Fruit fly (Drosophila melanogaster): Measurements from ENCODE around the gene Sirt7.
A peak's percentile ranks its signal among the peaks of the same experiment; 100 is the strongest.

Gene Sirt7

dm6 chr3R:29033909-29034629 lies 21.7 kb upstream of the Sirt7 start, which contains the start of the genes beta4GalNAcTB and Cpsf100:
TSS of gene beta4GalNAcTB (minus strand) at chr3R:29034008.
TSS of gene Cpsf100 (plus strand) at chr3R:29034573.
- TF ChIP-seq Mnt (GFP tag; optimal IDR thresholded peaks at IDR 0.05) (peak; percentile 47), CG1620 (GFP tag; optimal IDR thresholded peaks at IDR 0.05) (peak; percentile 76), pad (GFP tag; optimal IDR thresholded peaks at IDR 0.05) (peak; percentile 69), Hr96 (GFP tag; optimal IDR thresholded peaks at IDR 0.05) (peak; percentile 62), bab1 (GFP tag; optimal IDR thresholded peaks at IDR 0.05) (peak; percentile 56), Crg-1 (GFP tag; optimal IDR thresholded peaks at IDR 0.05) (peak; percentile 66), tj (GFP tag; optimal IDR thresholded peaks at IDR 0.05) (peak; percentile 59), CG33017 (tag; optimal IDR thresholded peaks at IDR 0.05) (no peak), CG14711 (tag; optimal IDR thresholded peaks at IDR 0.05) (peak; percentile 63), ovo (GFP tag; optimal IDR thresholded peaks at IDR 0.05) (peak; percentile 62), kay (GFP tag; ENCODE audit: borderline replicate concordance) (no peak), CG5204 (GFP tag; optimal IDR thresholded peaks at IDR 0.05) (peak; percentile 80), toe (GFP tag; optimal IDR thresholded peaks at IDR 0.05) (peak; percentile 77), cic (GFP tag; optimal IDR thresholded peaks at IDR 0.05) (peak; percentile 5), Clk (GFP tag; optimal IDR thresholded peaks at IDR 0.05) (peak; percentile 60), CG7101 (tag; optimal IDR thresholded peaks at IDR 0.05) (peak; percentile 71), CG11617 (GFP tag; optimal IDR thresholded peaks at IDR 0.05) (peak; percentile 87), CG7045 (GFP tag; optimal IDR thresholded peaks at IDR 0.05) (peak; percentile 63), cnc (optimal IDR thresholded peaks at IDR 0.05) (no peak), CG12768 (GFP tag; optimal IDR thresholded peaks at IDR 0.05) (peak; percentile 83)

- TF ChIP-seq CG11617 (GFP tag; optimal IDR thresholded peaks at IDR 0.05) = peak; percentile 10
- peak; percentile 70 for TF ChIP-seq CG5204 (GFP tag; optimal IDR thresholded peaks at IDR 0.05)
- peak; percentile 65 for TF ChIP-seq Clk (GFP tag; optimal IDR thresholded peaks at IDR 0.05)
- peak; percentile 37 for TF ChIP-seq CG33017 (tag; optimal IDR thresholded peaks at IDR 0.05)
- TF ChIP-seq cnc (optimal IDR thresholded peaks at IDR 0.05) = no peak
- TF ChIP-seq CG12768 (GFP tag; optimal IDR thresholded peaks at IDR 0.05) = peak; percentile 79
- TF ChIP-seq bab1 (GFP tag; optimal IDR thresholded peaks at IDR 0.05) = peak; percentile 66
- no peak for TF ChIP-seq tj (GFP tag; optimal IDR thresholded peaks at IDR 0.05)
- TF ChIP-seq Crg-1 (GFP tag; optimal IDR thresholded peaks at IDR 0.05) = peak; percentile 87
- TF ChIP-seq pad (GFP tag; optimal IDR thresholded peaks at IDR 0.05) = peak; percentile 80
- peak; percentile 81 for TF ChIP-seq Mnt (GFP tag; optimal IDR thresholded peaks at IDR 0.05)
- peak; percentile 35 for TF ChIP-seq cic (GFP tag; optimal IDR thresholded peaks at IDR 0.05)
- peak; percentile 63 for TF ChIP-seq ovo (GFP tag; optimal IDR thresholded peaks at IDR 0.05)
- TF ChIP-seq CG7101 (tag; optimal IDR thresholded peaks at IDR 0.05) = peak; percentile 82
- peak; percentile 62 for TF ChIP-seq CG14711 (tag; optimal IDR thresholded peaks at IDR 0.05)
- TF ChIP-seq toe (GFP tag; optimal IDR thresholded peaks at IDR 0.05) = peak; percentile 65
- TF ChIP-seq Hr96 (GFP tag; optimal IDR thresholded peaks at IDR 0.05) = peak; percentile 67
- peak; percentile 90 for TF ChIP-seq CG1620 (GFP tag; optimal IDR thresholded peaks at IDR 0.05)
- TF ChIP-seq kay (GFP tag; ENCODE audit: borderline replicate concordance) = no peak
- peak; percentile 47 for TF ChIP-seq CG7045 (GFP tag; optimal IDR thresholded peaks at IDR 0.05)
These were observed 16.7 kb upstream of the Sirt7 start, which contains the start of the genes Slu7 and Pkc98E for dm6 chr3R:29038960-29039581. TSS of gene Slu7 (minus strand) at chr3R:29039071. TSS of gene Pkc98E (plus strand) at chr3R:29039156.

DNA sequence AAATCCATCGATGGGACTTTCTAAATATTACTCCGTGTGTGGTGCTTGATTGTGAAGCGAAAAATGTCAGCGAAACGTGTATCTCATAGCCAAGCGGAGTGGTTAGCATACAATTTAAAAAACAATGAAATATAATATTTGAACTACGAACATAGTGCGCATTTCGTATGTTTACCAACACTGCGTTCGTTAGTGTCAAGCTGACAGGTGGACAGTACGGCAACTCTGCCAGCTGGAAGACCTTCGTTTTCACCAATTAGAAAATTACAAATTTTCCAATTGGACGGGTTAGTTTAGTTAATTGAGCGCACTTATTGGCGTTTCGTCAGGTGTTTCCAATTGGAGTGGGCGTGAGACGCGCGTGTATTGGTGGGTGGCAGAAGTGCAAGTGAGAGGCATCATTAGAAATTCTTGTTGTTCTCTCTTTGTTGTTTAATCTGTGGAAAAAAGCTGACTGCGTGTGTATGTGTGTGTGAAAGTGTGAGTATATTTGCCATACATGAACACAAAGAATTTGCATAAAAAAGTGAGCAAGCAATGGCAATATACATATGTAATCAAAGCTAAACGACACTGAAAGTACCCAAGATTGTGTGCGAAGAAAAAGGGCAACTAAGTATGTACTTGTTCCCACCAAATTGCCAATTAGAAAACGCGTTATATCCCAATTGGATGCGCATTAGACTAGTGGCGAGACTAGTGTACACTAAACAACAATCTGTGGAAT lies 15.9 kb upstream of the Sirt7 start:
- peak; percentile 39 for TF ChIP-seq CG11617 (GFP tag; optimal IDR thresholded peaks at IDR 0.05)
- no peak for TF ChIP-seq bab1 (GFP tag; optimal IDR thresholded peaks at IDR 0.05)
- no peak for TF ChIP-seq Hr96 (GFP tag; optimal IDR thresholded peaks at IDR 0.05)
- TF ChIP-seq kay (GFP tag; ENCODE audit: borderline replicate concordance) = no peak
- no peak for TF ChIP-seq Clk (GFP tag; optimal IDR thresholded peaks at IDR 0.05)
- TF ChIP-seq CG33017 (tag; optimal IDR thresholded peaks at IDR 0.05) = no peak
- TF ChIP-seq CG7045 (GFP tag; optimal IDR thresholded peaks at IDR 0.05) = peak; percentile 19
- peak; percentile 71 for TF ChIP-seq Crg-1 (GFP tag; optimal IDR thresholded peaks at IDR 0.05)
- TF ChIP-seq CG1620 (GFP tag; optimal IDR thresholded peaks at IDR 0.05) = peak; percentile 61
- peak; percentile 35 for TF ChIP-seq pad (GFP tag; optimal IDR thresholded peaks at IDR 0.05)
- TF ChIP-seq Mnt (GFP tag; optimal IDR thresholded peaks at IDR 0.05) = peak; percentile 47
- no peak for TF ChIP-seq CG7101 (tag; optimal IDR thresholded peaks at IDR 0.05)
- TF ChIP-seq ovo (GFP tag; optimal IDR thresholded peaks at IDR 0.05) = peak; percentile 4
- TF ChIP-seq CG12768 (GFP tag; optimal IDR thresholded peaks at IDR 0.05) = no peak
- TF ChIP-seq cic (GFP tag; optimal IDR thresholded peaks at IDR 0.05) = peak; percentile 21
- TF ChIP-seq tj (GFP tag; optimal IDR thresholded peaks at IDR 0.05) = peak; percentile 12
- TF ChIP-seq CG14711 (tag; optimal IDR thresholded peaks at IDR 0.05) = peak; percentile 30

DNA sequence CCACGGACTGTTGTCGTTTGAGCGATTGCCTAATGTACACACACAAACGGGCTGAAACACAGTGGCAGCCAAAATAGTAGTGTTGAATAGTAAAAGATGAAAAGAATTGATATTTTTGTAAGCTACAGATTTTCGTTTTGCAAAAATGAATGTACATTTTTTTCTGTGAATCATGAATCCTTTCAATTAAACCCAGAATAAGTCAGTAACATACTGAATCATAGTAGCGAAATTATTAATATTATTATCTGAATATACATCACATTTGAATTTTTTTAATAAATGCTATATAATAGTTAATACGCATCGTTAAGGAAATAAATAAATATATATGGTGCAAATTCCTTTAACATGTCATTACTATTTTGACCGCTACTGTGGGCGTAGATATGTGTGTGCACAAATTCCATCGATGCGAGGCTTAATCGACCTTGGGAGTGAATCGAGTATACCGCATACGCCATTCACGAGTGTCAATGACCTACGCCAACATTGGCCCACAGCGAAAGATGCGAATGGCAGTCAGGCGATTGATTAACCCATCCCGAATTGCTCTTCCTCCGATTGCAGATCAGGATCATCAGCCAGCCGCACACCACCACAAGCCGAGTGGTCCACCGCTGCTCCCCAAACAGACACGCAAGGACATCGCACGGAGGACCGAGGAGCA lies 15.1 kb upstream of the Sirt7 start:
- TF ChIP-seq CG7101 (tag; optimal IDR thresholded peaks at IDR 0.05) = peak; percentile 56
- peak; percentile 35 for TF ChIP-seq CG11617 (GFP tag; optimal IDR thresholded peaks at IDR 0.05)
- peak; percentile 10 for TF ChIP-seq ovo (GFP tag; optimal IDR thresholded peaks at IDR 0.05)
- peak; percentile 66 for TF ChIP-seq CG14711 (tag; optimal IDR thresholded peaks at IDR 0.05)
- TF ChIP-seq tj (GFP tag; optimal IDR thresholded peaks at IDR 0.05) = no peak
- TF ChIP-seq bab1 (GFP tag; optimal IDR thresholded peaks at IDR 0.05) = no peak
- TF ChIP-seq CG7045 (GFP tag; optimal IDR thresholded peaks at IDR 0.05) = peak; percentile 66
- TF ChIP-seq CG33017 (tag; optimal IDR thresholded peaks at IDR 0.05) = peak; percentile 69
- TF ChIP-seq CG12768 (GFP tag; optimal IDR thresholded peaks at IDR 0.05) = peak; percentile 1
- peak; percentile 53 for TF ChIP-seq kay (GFP tag; ENCODE audit: borderline replicate concordance)

All from whole organism, adult.